Fruit fly (Drosophila melanogaster) Kc167 (cell line): ENCODE results near the gene CG33116.

Experiments
- Myc ChIP-seq: fragments of >200 bp; optimal IDR thresholded peaks from 2 replicates; lab custom pipeline; 2017; ENCODE audit warnings: missing external identifiers
- Sin3A ChIP-seq: fragments of >200 bp; optimal IDR thresholded peaks from 2 replicates; lab custom pipeline; 2018; ENCODE audit warnings: missing external identifiers
- insv ChIP-seq: fragments of >200 bp; optimal IDR thresholded peaks from 3 replicates; lab custom pipeline; 2018; ENCODE audit warnings: missing external identifiers
- psq ChIP-seq: fragments of >200 bp; optimal IDR thresholded peaks from 2 replicates; lab custom pipeline; 2017; ENCODE audit warnings: missing external identifiers
- ttk ChIP-seq: sonication (Bioruptor generic); optimal IDR thresholded peaks from 2 replicates; lab custom pipeline; 2017; ENCODE audit warnings: missing external identifiers

dm6 chr2L:19548158-19548557, 14.9 kb downstream of the CG33116 start, which contains the start of gene Tep4:
- TF ChIP-seq psq (lab: Kevin White, UChicago): no peak
- no peak for TF ChIP-seq ttk (lab: Kevin White, UChicago)
- TF ChIP-seq Myc: no peak
- TF ChIP-seq Sin3A: no peak
- no peak for TF ChIP-seq insv (lab: Kevin White, UChicago)
